Worm (Caenorhabditis elegans): ENCODE data around the gene ttr-12.

- TF ChIP-seq fos-1 (tag; optimal IDR thresholded peaks at IDR 0.05) (no peak), nfya-1 (tag; optimal IDR thresholded peaks at IDR 0.05; ENCODE audit: insufficient read depth) (no peak), nhr-77 (tag; optimal IDR thresholded peaks at IDR 0.05) (no peak), nhr-237 (tag; optimal IDR thresholded peaks at IDR 0.05) (no peak), ztf-11 (tag; optimal IDR thresholded peaks at IDR 0.05) (no peak), nhr-25 (tag; optimal IDR thresholded peaks at IDR 0.05) (no peak), ama-1 (optimal IDR thresholded peaks at IDR 0.05) (no peak), nhr-12 (tag; optimal IDR thresholded peaks at IDR 0.05) (no peak), hmg-11 (tag; optimal IDR thresholded peaks at IDR 0.05) (no peak), unc-39 (tag; optimal IDR thresholded peaks at IDR 0.05) (no peak), ceh-82 (tag; optimal IDR thresholded peaks at IDR 0.05) (no peak), zag-1 (tag; optimal IDR thresholded peaks at IDR 0.05) (no peak)
Measured at ce11 chrV:20573392-20573791, 35.2 kb downstream of the ttr-12 start, which contains the start of gene F26F2.5.
